Fruit fly (Drosophila melanogaster) whole organism, wandering third instar larva: Measurements from ENCODE around the gene AIF.

Experiments used
- Abd-B ChIP-seq: fragments of >200 bp; optimal IDR thresholded peaks from 2 replicates; lab custom pipeline; 2017; ENCODE audit warnings: missing biosample characterization, missing genetic modification characterization
- CG32264 ChIP-seq: fragments of 200-800 bp; sonication (Bioruptor generic); optimal IDR thresholded peaks from 2 replicates; lab custom pipeline; 2016; ENCODE audit warnings: missing biosample characterization, missing genetic modification characterization
- CG9705 ChIP-seq: fragments of 200-800 bp; sonication (Bioruptor generic); optimal IDR thresholded peaks from 2 replicates; lab custom pipeline; 2018; ENCODE audit warnings: missing biosample characterization, mild to moderate bottlenecking, missing genetic modification characterization
- CrebA ChIP-seq: fragments of 200-800 bp; sonication (Bioruptor generic); optimal IDR thresholded peaks from 2 replicates; lab custom pipeline; 2016; ENCODE audit warnings: missing biosample characterization, mild to moderate bottlenecking, missing genetic modification characterization, borderline replicate concordance
- Dfd ChIP-seq: fragments of >200 bp; optimal IDR thresholded peaks from 2 replicates; lab custom pipeline; 2017; ENCODE audit warnings: missing biosample characterization, missing genetic modification characterization
- Dif ChIP-seq: fragments of 200-275, 200-300 bp; sonication (Bioruptor generic); optimal IDR thresholded peaks from 2 replicates; lab custom pipeline; 2018; ENCODE audit warnings: missing biosample characterization, missing genetic modification characterization; ENCODE audit not compliant: partially characterized antibody
- GATAd ChIP-seq: sonication (Bioruptor generic); optimal IDR thresholded peaks from 2 replicates; lab custom pipeline; 2016; ENCODE audit warnings: missing biosample characterization, missing genetic modification characterization
- HLH106 ChIP-seq: fragments of 200-800 bp; optimal IDR thresholded peaks from 3 replicates; lab custom pipeline; 2019; ENCODE audit warnings: missing biosample characterization, mild to moderate bottlenecking, missing genetic modification characterization, moderate library complexity
- Hnf4 ChIP-seq: fragments of 200-800 bp; sonication (Bioruptor generic); optimal IDR thresholded peaks from 2 replicates; lab custom pipeline; 2016; ENCODE audit warnings: missing biosample characterization, mild to moderate bottlenecking, missing genetic modification characterization
- Hr78 ChIP-seq: fragments of >200 bp; optimal IDR thresholded peaks from 2 replicates; lab custom pipeline; 2017; ENCODE audit warnings: missing biosample characterization, missing genetic modification characterization
- Hr83 ChIP-seq: fragments of 200-300 bp; sonication (Bioruptor generic); optimal IDR thresholded peaks from 2 replicates; lab custom pipeline; 2016; ENCODE audit warnings: missing biosample characterization, mild to moderate bottlenecking, missing genetic modification characterization, moderate library complexity; ENCODE audit not compliant: poor library complexity, severe bottlenecking
- Jra ChIP-seq: sonication (Bioruptor generic); optimal IDR thresholded peaks from 2 replicates; lab custom pipeline; 2016; ENCODE audit warnings: missing biosample characterization, missing genetic modification characterization
- Mio ChIP-seq: sonication (Bioruptor generic); optimal IDR thresholded peaks from 2 replicates; lab custom pipeline; 2016; ENCODE audit warnings: missing biosample characterization, missing genetic modification characterization
- Myc ChIP-seq: fragments of >200 bp; optimal IDR thresholded peaks from 2 replicates; lab custom pipeline; 2017
- N ChIP-seq: fragments of >200 bp; optimal IDR thresholded peaks from 2 replicates; lab custom pipeline; 2018; ENCODE audit warnings: missing biosample characterization, missing external identifiers, missing genetic modification characterization
- OdsH ChIP-seq: fragments of 200-800 bp; sonication (Bioruptor generic); optimal IDR thresholded peaks from 2 replicates; lab custom pipeline; 2016; ENCODE audit warnings: missing biosample characterization, mild to moderate bottlenecking, missing genetic modification characterization
- Rel ChIP-seq, 2 experiments: fragments of 200-800 bp; sonication (Bioruptor generic) in 1 of 2; optimal IDR thresholded peaks; 2 replicates in 1 of 2; 3 replicates in 1 of 2; lab custom pipeline; 2016 to 2019; ENCODE audit warnings: mild to moderate bottlenecking in 2 of 2, missing biosample characterization in 2 of 2, missing genetic modification characterization in 2 of 2, moderate library complexity in 1 of 2
- Sp1 ChIP-seq: fragments of 200-800 bp; sonication (Bioruptor generic); optimal IDR thresholded peaks from 3 replicates; lab custom pipeline; 2019; ENCODE audit warnings: missing biosample characterization, mild to moderate bottlenecking, missing genetic modification characterization, moderate library complexity
- Vsx2 ChIP-seq: fragments of 200-300, 225-300 bp; sonication (Bioruptor generic); optimal IDR thresholded peaks from 2 replicates; lab custom pipeline; 2018; ENCODE audit warnings: missing biosample characterization, missing genetic modification characterization; ENCODE audit not compliant: partially characterized antibody
- br ChIP-seq: fragments of 200-800 bp; sonication (Bioruptor generic); optimal IDR thresholded peaks from 2 replicates; lab custom pipeline; 2016; ENCODE audit warnings: missing biosample characterization, missing genetic modification characterization
- brk ChIP-seq: fragments of 200-800 bp; sonication (Bioruptor generic); optimal IDR thresholded peaks from 2 replicates; lab custom pipeline; 2016; ENCODE audit warnings: missing biosample characterization, mild to moderate bottlenecking, missing genetic modification characterization
- dl ChIP-seq, 2 experiments: fragments of 175-275, 200-275 bp in 1 of 2; fragments of 200-275 bp in 1 of 2; sonication (Bioruptor generic); optimal IDR thresholded peaks; lab custom pipeline; 2018; ENCODE audit warnings: mild to moderate bottlenecking in 2 of 2, missing biosample characterization in 2 of 2, missing genetic modification characterization in 2 of 2, moderate library complexity in 2 of 2; ENCODE audit not compliant: partially characterized antibody in 2 of 2, insufficient read depth in 1 of 2
- dmrt93B ChIP-seq: fragments of 200-800 bp; sonication (Bioruptor generic); optimal IDR thresholded peaks from 2 replicates; lab custom pipeline; 2018; ENCODE audit warnings: missing biosample characterization, mild to moderate bottlenecking, missing genetic modification characterization
- dsf ChIP-seq: sonication (Bioruptor generic); optimal IDR thresholded peaks from 2 replicates; lab custom pipeline; 2016; ENCODE audit warnings: missing biosample characterization, missing genetic modification characterization, borderline replicate concordance
- ey ChIP-seq: fragments of 200-800 bp; sonication (Bioruptor generic); optimal IDR thresholded peaks from 2 replicates; lab custom pipeline; 2016; ENCODE audit warnings: missing biosample characterization, missing genetic modification characterization
- foxo ChIP-seq, 2 experiments: fragments of 200-800 bp; sonication (Bioruptor generic); optimal IDR thresholded peaks; 2 replicates in 1 of 2; 3 replicates in 1 of 2; lab custom pipeline; 2016 to 2017; ENCODE audit warnings: missing biosample characterization in 2 of 2, missing genetic modification characterization in 2 of 2
- fru ChIP-seq: fragments of 200-800 bp; sonication (Bioruptor generic); optimal IDR thresholded peaks from 3 replicates; lab custom pipeline; 2016; ENCODE audit warnings: missing biosample characterization, mild to moderate bottlenecking, missing genetic modification characterization
- h ChIP-seq: fragments of 200-800 bp; sonication (Bioruptor generic); optimal IDR thresholded peaks from 3 replicates; lab custom pipeline; 2016; ENCODE audit warnings: missing biosample characterization, mild to moderate bottlenecking, missing genetic modification characterization
- jim ChIP-seq: fragments of 175-275, 200-325 bp; sonication (Bioruptor generic); optimal IDR thresholded peaks from 2 replicates; lab custom pipeline; 2016; ENCODE audit warnings: missing biosample characterization, mild to moderate bottlenecking, missing genetic modification characterization
- lola ChIP-seq: fragments of >200 bp; optimal IDR thresholded peaks from 2 replicates; lab custom pipeline; 2017; ENCODE audit warnings: missing biosample characterization, missing genetic modification characterization
- pan ChIP-seq: fragments of >200 bp; optimal IDR thresholded peaks from 2 replicates; lab custom pipeline; 2017
- psq ChIP-seq: fragments of 200-800 bp; sonication (Bioruptor generic); optimal IDR thresholded peaks from 3 replicates; lab custom pipeline; 2017; ENCODE audit warnings: missing biosample characterization, mild to moderate bottlenecking, missing genetic modification characterization, moderate library complexity
- rgr ChIP-seq: fragments of 200-800 bp; sonication (Bioruptor generic); optimal IDR thresholded peaks from 3 replicates; lab custom pipeline; 2016; ENCODE audit warnings: missing biosample characterization, mild to moderate bottlenecking, missing genetic modification characterization
- sage ChIP-seq: fragments of 200-800 bp; sonication (Bioruptor generic); optimal IDR thresholded peaks from 2 replicates; lab custom pipeline; 2016; ENCODE audit warnings: missing biosample characterization, mild to moderate bottlenecking, missing genetic modification characterization
- sv ChIP-seq: fragments of 200-800 bp; sonication (Bioruptor generic); optimal IDR thresholded peaks from 3 replicates; lab custom pipeline; 2016; ENCODE audit warnings: missing biosample characterization, missing genetic modification characterization
- tai ChIP-seq: sonication (Bioruptor generic); optimal IDR thresholded peaks from 2 replicates; lab custom pipeline; 2016; ENCODE audit warnings: missing biosample characterization, missing genetic modification characterization
- usp ChIP-seq: fragments of >200 bp; optimal IDR thresholded peaks from 2 replicates; lab custom pipeline; 2017; ENCODE audit warnings: missing biosample characterization, missing genetic modification characterization
- woc ChIP-seq: sonication (Bioruptor generic); optimal IDR thresholded peaks from 2 replicates; lab custom pipeline; 2016; ENCODE audit warnings: missing biosample characterization, mild to moderate bottlenecking, missing genetic modification characterization

Gene AIF

dm6 chr2L:2179366-2179765, 27.8 kb downstream of the AIF start:
- peak; percentile 30 for TF ChIP-seq h (GFP tag; lab: Kevin White, UChicago)
- TF ChIP-seq CG9705 = no peak
- peak; percentile 37 for TF ChIP-seq sv (GFP tag; lab: Kevin White, UChicago)
- no peak for TF ChIP-seq pan
- TF ChIP-seq rgr (GFP tag; lab: Kevin White, UChicago) = no peak
- TF ChIP-seq GATAd (GFP tag; lab: Kevin White, UChicago) = no peak
- TF ChIP-seq, all 38 proteins: peak for 2

- TF ChIP-seq dl (GFP tag; optimal IDR thresholded peaks at IDR 0.05; lab: Kevin White, UChicago; ENCODE audit: insufficient read depth in 1 of 2, partially characterized antibody in 2 of 2) (no peak), Vsx2 (no peak), Dif (GFP tag; lab: Kevin White, UChicago) (no peak), dmrt93B (peak; percentile 40), Jra (GFP tag; lab: Kevin White, UChicago) (peak; percentile 14), ey (GFP tag; lab: Kevin White, UChicago) (peak; percentile 69), fru (GFP tag; lab: Kevin White, UChicago) (peak; percentile 75), pan (no peak), N (no peak), sage (GFP tag; lab: Kevin White, UChicago) (peak; percentile 50), Dfd (GFP tag; lab: Kevin White, UChicago) (no peak), Sp1 (GFP tag; lab: Kevin White, UChicago) (peak; percentile 68), dsf (GFP tag; lab: Kevin White, UChicago) (no peak), Myc (lab: Kevin White, UChicago) (no peak), Rel (GFP tag; optimal IDR thresholded peaks at IDR 0.05; lab: Kevin White, UChicago) (no peak), Rel (tag; optimal IDR thresholded peaks at IDR 0.05; lab: Kevin White, UChicago) (no peak), psq (GFP tag; lab: Kevin White, UChicago) (peak; percentile 64), CG9705 (no peak), HLH106 (tag; lab: Kevin White, UChicago) (peak; percentile 71), CG32264 (GFP tag; lab: Kevin White, UChicago) (peak; percentile 26), jim (GFP tag; lab: Kevin White, UChicago) (no peak), tai (GFP tag; lab: Kevin White, UChicago) (no peak), Hr78 (GFP tag; lab: Kevin White, UChicago) (no peak), GATAd (GFP tag; lab: Kevin White, UChicago) (no peak), Hr83 (GFP tag; lab: Kevin White, UChicago) (no peak), CrebA (GFP tag; lab: Kevin White, UChicago) (no peak), OdsH (GFP tag; lab: Kevin White, UChicago) (peak; percentile 67), Hnf4 (GFP tag; lab: Kevin White, UChicago) (peak; percentile 57), brk (no peak), rgr (GFP tag; lab: Kevin White, UChicago) (peak; percentile 79), usp (no peak), sv (GFP tag; lab: Kevin White, UChicago) (peak; percentile 64), woc (GFP tag; lab: Kevin White, UChicago) (no peak), lola (GFP tag; lab: Kevin White, UChicago) (no peak), Abd-B (GFP tag; lab: Kevin White, UChicago) (no peak), br (GFP tag; lab: Kevin White, UChicago) (peak; percentile 63), foxo (GFP tag; optimal IDR thresholded peaks at IDR 0.05; lab: Kevin White, UChicago) (peak in 1 of 2 experiments; percentile 81), h (GFP tag; lab: Kevin White, UChicago) (peak; percentile 77), Mio (GFP tag; lab: Kevin White, UChicago) (no peak)
Observed at dm6 chr2L:2180120-2180539, 28.6 kb downstream of the AIF start.

dm6 chr2L:2180665-2181064, 29.1 kb downstream of the AIF start:
- TF ChIP-seq Myc (lab: Kevin White, UChicago) (no peak), lola (GFP tag; lab: Kevin White, UChicago) (no peak), CG32264 (GFP tag; lab: Kevin White, UChicago) (no peak), Dfd (GFP tag; lab: Kevin White, UChicago) (no peak), CG9705 (no peak), N (no peak), foxo (GFP tag; optimal IDR thresholded peaks at IDR 0.05; lab: Kevin White, UChicago) (no peak), tai (GFP tag; lab: Kevin White, UChicago) (no peak), CrebA (GFP tag; lab: Kevin White, UChicago) (no peak), Mio (GFP tag; lab: Kevin White, UChicago) (no peak), Abd-B (GFP tag; lab: Kevin White, UChicago) (no peak), Dif (GFP tag; lab: Kevin White, UChicago) (no peak), ey (GFP tag; lab: Kevin White, UChicago) (no peak), h (GFP tag; lab: Kevin White, UChicago) (no peak), rgr (GFP tag; lab: Kevin White, UChicago) (no peak), fru (GFP tag; lab: Kevin White, UChicago) (no peak), usp (no peak), Rel (GFP tag; optimal IDR thresholded peaks at IDR 0.05; lab: Kevin White, UChicago) (no peak), Rel (tag; optimal IDR thresholded peaks at IDR 0.05; lab: Kevin White, UChicago) (no peak), br (GFP tag; lab: Kevin White, UChicago) (no peak)
